Fruit fly (Drosophila melanogaster) whole organism, embryonic: ENCODE data around the gene CG8319.

Experiments
- Atf-2 ChIP-seq: fragments of 200-800 bp; sonication (Bioruptor generic); optimal IDR thresholded peaks from 2 replicates; lab custom pipeline; 2016; ENCODE audit warnings: missing biosample characterization, missing genetic modification characterization
- Awh ChIP-seq: fragments of 200-800 bp; sonication (Bioruptor generic); IDR thresholded peaks from 2 replicates; pipeline ENCODE4, ENCODE4 v1.3.6; 2022; ENCODE audit warnings: missing biosample characterization, missing genetic modification characterization
- CG10366 ChIP-seq: fragments of 200-800 bp; sonication (Bioruptor generic); IDR thresholded peaks from 2 replicates; pipeline ENCODE4 v1.3.6; 2022; ENCODE audit warnings: missing biosample characterization, missing genetic modification characterization
- CG10654 ChIP-seq: fragments of 200-800 bp; sonication (Bioruptor generic); optimal IDR thresholded peaks from 2 replicates; lab custom pipeline; 2016; ENCODE audit warnings: missing biosample characterization, missing genetic modification characterization
- CG1233 ChIP-seq: fragments of 200-800 bp; sonication (Bioruptor generic); optimal IDR thresholded peaks from 4 replicates; lab custom pipeline; 2018; ENCODE audit warnings: missing biosample characterization, mild to moderate bottlenecking, missing genetic modification characterization
- CG12769 ChIP-seq: fragments of 200-800 bp; sonication (Bioruptor generic); optimal IDR thresholded peaks from 2 replicates; lab custom pipeline; 2019; ENCODE audit warnings: missing biosample characterization, mild to moderate bottlenecking, missing genetic modification characterization, moderate library complexity
- CG1602 ChIP-seq: fragments of 200-800 bp; sonication (Bioruptor generic); optimal IDR thresholded peaks from 3 replicates; lab custom pipeline; 2016; ENCODE audit warnings: missing biosample characterization, missing genetic modification characterization
- CG1603 ChIP-seq: fragments of 200-800 bp; sonication (Bioruptor generic); optimal IDR thresholded peaks from 2 replicates; lab custom pipeline; 2019; ENCODE audit warnings: missing biosample characterization, mild to moderate bottlenecking, missing genetic modification characterization, moderate library complexity
- CG16779 ChIP-seq: fragments of 200-800 bp; sonication (Bioruptor generic); IDR thresholded peaks from 2 replicates; pipeline ENCODE4 v1.3.6; 2022; ENCODE audit warnings: missing biosample characterization, missing genetic modification characterization
- CG2199 ChIP-seq: fragments of 200-800 bp; sonication (Bioruptor generic); IDR thresholded peaks from 3 replicates; pipeline ENCODE4 v1.3.6; 2022; ENCODE audit warnings: missing biosample characterization, missing genetic modification characterization
- CG32767 ChIP-seq: fragments of 200-800 bp; sonication (Bioruptor generic); IDR thresholded peaks from 2 replicates; pipeline ENCODE4 v1.3.6; 2022; ENCODE audit warnings: missing biosample characterization, missing genetic modification characterization
- CG4328 ChIP-seq: fragments of 200-800 bp; sonication (Bioruptor generic); optimal IDR thresholded peaks from 3 replicates; lab custom pipeline; 2017; ENCODE audit warnings: missing biosample characterization, missing genetic modification reagents, missing genetic modification characterization
- CG4730 ChIP-seq: fragments of 200-800 bp; sonication (Bioruptor generic); IDR thresholded peaks from 2 replicates; pipeline ENCODE4 v1.3.6; 2022; ENCODE audit warnings: missing biosample characterization, missing genetic modification characterization
- CG6654 ChIP-seq: fragments of 200-800 bp; sonication (Bioruptor generic); optimal IDR thresholded peaks from 2 replicates; lab custom pipeline; 2017; ENCODE audit warnings: missing biosample characterization, mild to moderate bottlenecking, missing genetic modification characterization
- E2f1 ChIP-seq: fragments of 200-800 bp; sonication (Bioruptor generic); IDR thresholded peaks from 2 replicates; pipeline ENCODE4 v1.3.6; 2022; ENCODE audit warnings: missing biosample characterization, missing genetic modification characterization
- Eip74EF ChIP-seq, 2 experiments: fragments of 200-800 bp in 1 of 2; fragments of >200 bp in 1 of 2; sonication (Bioruptor generic) in 1 of 2; optimal IDR thresholded peaks; 2 replicates each; lab custom pipeline; 2017 to 2019; ENCODE audit warnings: missing biosample characterization in 2 of 2, missing genetic modification characterization in 2 of 2, mild to moderate bottlenecking in 1 of 2, moderate library complexity in 1 of 2
- Hmx ChIP-seq: fragments of 200-800 bp; sonication (Bioruptor generic); optimal IDR thresholded peaks from 2 replicates; lab custom pipeline; 2016; ENCODE audit warnings: missing biosample characterization, missing genetic modification characterization
- Lpt ChIP-seq: fragments of >200 bp; optimal IDR thresholded peaks from 2 replicates; lab custom pipeline; 2018; ENCODE audit warnings: missing biosample characterization, missing genetic modification characterization
- MBD-R2 ChIP-seq: fragments of 200-800 bp; sonication (Bioruptor generic); IDR thresholded peaks from 2 replicates; pipeline ENCODE4 v1.3.6; 2022; ENCODE audit warnings: missing biosample characterization, missing genetic modification characterization
- Med ChIP-seq: fragments of 200-800 bp; sonication (Bioruptor generic); peaks from one replicate; lab custom pipeline; 2016; ENCODE audit warnings: missing biosample characterization, missing genetic modification characterization, mild to moderate bottlenecking, inconsistent platforms, moderate library complexity
- Pdp1 ChIP-seq, 2 experiments: fragments of 200-800 bp; sonication (Bioruptor generic); optimal IDR thresholded peaks; 3 replicates each; lab custom pipeline; 2016; ENCODE audit warnings: missing biosample characterization in 2 of 2, missing genetic modification characterization in 2 of 2, mild to moderate bottlenecking in 1 of 2, moderate library complexity in 1 of 2
- Ptx1 ChIP-seq: fragments of 200-800 bp; sonication (Bioruptor generic); IDR thresholded peaks from 2 replicates; pipeline ENCODE4 v1.3.6; 2022; ENCODE audit warnings: missing biosample characterization, missing genetic modification characterization
- Stat92E ChIP-seq, 3 experiments: fragments of >200 bp in 2 of 3; fragments of 200-800 bp in 1 of 3; sonication (Bioruptor generic) in 1 of 3; optimal IDR thresholded peaks; 2 replicates each; lab custom pipeline; 2017 to 2019; ENCODE audit warnings: missing biosample characterization in 3 of 3, missing genetic modification characterization in 3 of 3, mild to moderate bottlenecking in 1 of 3, moderate library complexity in 1 of 3
- Trl ChIP-seq, 3 experiments: fragments of >200 bp in 2 of 3; fragments of 200-800 bp in 1 of 3; sonication (Bioruptor generic) in 1 of 3; optimal IDR thresholded peaks; 2 replicates in 1 of 3; 3 replicates in 2 of 3; lab custom pipeline; 2016 to 2017; ENCODE audit warnings: missing biosample characterization in 1 of 3, missing genetic modification characterization in 1 of 3
- Vsx1 ChIP-seq: fragments of 200-800 bp; sonication (Bioruptor generic); optimal IDR thresholded peaks from 2 replicates; lab custom pipeline; 2017; ENCODE audit warnings: missing biosample characterization, mild to moderate bottlenecking, missing genetic modification characterization, missing genetic modification reagents
- abd-A ChIP-seq: fragments of 200-800 bp; sonication (Bioruptor generic); optimal IDR thresholded peaks from 3 replicates; lab custom pipeline; 2019; ENCODE audit warnings: missing biosample characterization, mild to moderate bottlenecking, missing genetic modification characterization, moderate library complexity
- cato ChIP-seq: fragments of 200-800 bp; sonication (Bioruptor generic); optimal IDR thresholded peaks from 2 replicates; lab custom pipeline; 2016; ENCODE audit warnings: missing biosample characterization, missing genetic modification characterization, borderline replicate concordance
- cg ChIP-seq: fragments of 200-800 bp; sonication (Bioruptor generic); optimal IDR thresholded peaks from 3 replicates; lab custom pipeline; 2019; ENCODE audit warnings: missing biosample characterization, mild to moderate bottlenecking, missing genetic modification characterization, moderate library complexity
- chinmo ChIP-seq: fragments of 200-800 bp; sonication (Bioruptor generic); IDR thresholded peaks from 4 replicates; pipeline ENCODE4 v1.3.6; 2022; ENCODE audit warnings: missing biosample characterization, missing genetic modification characterization; ENCODE audit not compliant: partially characterized antibody
- chm ChIP-seq: fragments of 200-800 bp; sonication (Bioruptor generic); IDR thresholded peaks from 2 replicates; pipeline ENCODE4 v1.3.6; 2022; ENCODE audit warnings: missing biosample characterization, missing genetic modification characterization
- gem ChIP-seq: fragments of 200-800 bp; sonication (Bioruptor generic); optimal IDR thresholded peaks from 2 replicates; lab custom pipeline; 2019; ENCODE audit warnings: missing biosample characterization, mild to moderate bottlenecking, missing genetic modification characterization, moderate library complexity
- kah ChIP-seq: fragments of 200-800 bp; sonication (Bioruptor generic); optimal IDR thresholded peaks from 2 replicates; lab custom pipeline; 2018; ENCODE audit warnings: missing biosample characterization, mild to moderate bottlenecking, missing genetic modification characterization
- lov ChIP-seq, 2 experiments: fragments of 200-800 bp in 1 of 2; fragments of >200 bp in 1 of 2; sonication (Bioruptor generic) in 1 of 2; IDR thresholded peaks in 1 of 2; optimal IDR thresholded peaks in 1 of 2; 2 replicates in 1 of 2; 3 replicates in 1 of 2; pipeline versions ENCODE4 v1.3.6 to Lab custom; 2017 to 2022; ENCODE audit warnings: missing biosample characterization in 1 of 2, missing genetic modification characterization in 1 of 2
- oc ChIP-seq: fragments of 200-800 bp; sonication (Bioruptor generic); optimal IDR thresholded peaks from 2 replicates; lab custom pipeline; 2018; ENCODE audit warnings: missing biosample characterization, mild to moderate bottlenecking, missing genetic modification characterization, moderate library complexity
- pros ChIP-seq: fragments of 200-800 bp; sonication (Bioruptor generic); optimal IDR thresholded peaks from 3 replicates; lab custom pipeline; 2019; ENCODE audit warnings: missing biosample characterization, mild to moderate bottlenecking, missing genetic modification characterization, moderate library complexity
- sc ChIP-seq, 3 experiments: fragments of >200 bp in 2 of 3; fragments of 200-800 bp in 1 of 3; sonication (Bioruptor generic) in 1 of 3; optimal IDR thresholded peaks; 2 replicates in 2 of 3; 3 replicates in 1 of 3; lab custom pipeline; 2017; ENCODE audit warnings: mild to moderate bottlenecking in 1 of 3, missing biosample characterization in 1 of 3, missing genetic modification characterization in 1 of 3, missing genetic modification reagents in 1 of 3
- sd ChIP-seq: fragments of 200-800 bp; sonication (Bioruptor generic); optimal IDR thresholded peaks from 3 replicates; lab custom pipeline; 2018; ENCODE audit warnings: missing biosample characterization, mild to moderate bottlenecking, missing genetic modification characterization, moderate library complexity
- sens ChIP-seq: fragments of 200-800 bp; sonication (Bioruptor generic); peaks from one replicate; lab custom pipeline; 2016; ENCODE audit warnings: missing biosample characterization, missing genetic modification characterization
- sob ChIP-seq: fragments of 200-800 bp; sonication (Bioruptor generic); IDR thresholded peaks from 2 replicates; pipeline ENCODE4 v1.3.6; 2022; ENCODE audit warnings: missing biosample characterization, missing genetic modification characterization
- trh ChIP-seq: fragments of 200-800 bp; sonication (Bioruptor generic); optimal IDR thresholded peaks from 2 replicates; lab custom pipeline; 2016; ENCODE audit warnings: missing biosample characterization, missing genetic modification characterization
- unpg ChIP-seq: fragments of 200-800 bp; sonication (Bioruptor generic); optimal IDR thresholded peaks from 3 replicates; lab custom pipeline; 2018; ENCODE audit warnings: missing biosample characterization, mild to moderate bottlenecking, missing genetic modification characterization, moderate library complexity
- vnd ChIP-seq: fragments of 200-800 bp; sonication (Bioruptor generic); IDR thresholded peaks from 3 replicates; pipeline ENCODE4 v1.3.6; 2022; ENCODE audit warnings: missing biosample characterization, missing genetic modification characterization; ENCODE audit not compliant: partially characterized antibody
- vvl ChIP-seq: fragments of 200-800 bp; sonication (Bioruptor generic); IDR thresholded peaks from 2 replicates; pipeline ENCODE4 v1.3.6; 2022; ENCODE audit warnings: missing biosample characterization, missing genetic modification characterization
- zfh1 ChIP-seq: fragments of 200-800 bp; sonication (Bioruptor generic); IDR thresholded peaks from 3 replicates; pipeline ENCODE4 v1.3.6; 2022; ENCODE audit warnings: missing biosample characterization, missing genetic modification characterization

CG8319 gene

dm6 chr3R:9601949-9602348, 25.2 kb upstream of the CG8319 start:
- TF ChIP-seq Lpt (GFP tag; lab: Kevin White, UChicago) (no peak), chm (GFP tag; lab: Robert Waterston, UW) (0 out of 2 replicates have a peak, but pooled peaks have one; percentile 17), sc (optimal IDR thresholded peaks at IDR 0.05; lab: Kevin White, UChicago) (no peak), sc (GFP tag; optimal IDR thresholded peaks at IDR 0.05; lab: Kevin White, UChicago) (no peak), Med (peak; percentile 29), kah (GFP tag; lab: Kevin White, UChicago) (peak; percentile 77), chinmo (GFP tag; lab: Robert Waterston, UW) (0 out of 4 replicates have a peak, but pooled peaks have one; percentile 62), Pdp1 (GFP tag; optimal IDR thresholded peaks at IDR 0.05; lab: Kevin White, UChicago) (peak in 1 of 2 experiments; percentile 90), unpg (no peak), CG32767 (GFP tag; lab: Robert Waterston, UW) (no peak), gem (tag; lab: Kevin White, UChicago) (peak; percentile 18)

dm6 chr3R:9603022-9603942, 23.8 kb upstream of the CG8319 start:
- TF ChIP-seq Ptx1 (GFP tag; lab: Robert Waterston, UW) (no peak), CG1602 (GFP tag; lab: Kevin White, UChicago) (no peak), sd (tag; lab: Kevin White, UChicago) (peak; percentile 93), lov (optimal IDR thresholded peaks at IDR 0.05; lab: Kevin White, UChicago) (no peak), lov (GFP tag; IDR thresholded peaks at IDR 0.05; lab: Robert Waterston, UW) (0 out of 3 replicates have a peak, but pooled peaks have one; percentile 60), Vsx1 (GFP tag; lab: Kevin White, UChicago) (peak; percentile 16), Hmx (GFP tag; lab: Kevin White, UChicago) (no peak), CG4328 (GFP tag; lab: Kevin White, UChicago) (no peak), vnd (GFP tag; lab: Robert Waterston, UW) (no peak), chinmo (GFP tag; lab: Robert Waterston, UW) (peak; percentile 75; the same call in 1 of the 4 replicates), sob (GFP tag; lab: Robert Waterston, UW) (0 out of 2 replicates have a peak, but pooled peaks have one; percentile 13), trh (GFP tag; lab: Kevin White, UChicago) (no peak), CG4730 (GFP tag; lab: Robert Waterston, UW) (peak; percentile 25; the same call in 1 of the 2 replicates), E2f1 (GFP tag; lab: Robert Waterston, UW) (no peak), Stat92E (GFP tag; optimal IDR thresholded peaks at IDR 0.05; lab: Kevin White, UChicago) (peak in 1 of 3 experiments; percentile 82), sens (peak; percentile 64), CG10654 (no peak), abd-A (tag; lab: Kevin White, UChicago) (peak; percentile 81), CG1233 (GFP tag; lab: Kevin White, UChicago) (peak; percentile 10), Eip74EF (GFP tag; optimal IDR thresholded peaks at IDR 0.05; lab: Kevin White, UChicago) (peak in 1 of 2 experiments; percentile 7), cg (GFP tag; lab: Kevin White, UChicago) (peak; percentile 43), CG1603 (peak; percentile 33), CG12769 (peak; percentile 9), Awh (peak; percentile 67), CG10366 (no peak), Atf-2 (GFP tag; lab: Kevin White, UChicago) (no peak), pros (GFP tag; lab: Kevin White, UChicago) (peak; percentile 51), vvl (GFP tag; lab: Robert Waterston, UW) (peak; percentile 77), Trl (optimal IDR thresholded peaks at IDR 0.05; lab: Kevin White, UChicago) (no peak), Trl (GFP tag; optimal IDR thresholded peaks at IDR 0.05; lab: Kevin White, UChicago) (no peak), CG2199 (0 out of 3 replicates have a peak, but pooled peaks have one; percentile 38), zfh1 (GFP tag; lab: Robert Waterston, UW) (no peak), CG6654 (GFP tag; lab: Kevin White, UChicago) (no peak), CG16779 (GFP tag; lab: Robert Waterston, UW) (no peak), MBD-R2 (GFP tag; lab: Robert Waterston, UW) (no peak), cato (GFP tag; lab: Kevin White, UChicago) (no peak), oc (tag; lab: Kevin White, UChicago) (peak; percentile 55)
